Fruit fly (Drosophila melanogaster) whole organism, adult: ENCODE measurements around the gene CG9578.
"Not testable (repeated sequence)": the region's sequence is repeated elsewhere in the genome, so short reads cannot be mapped to it uniquely, and the experiment has no call there.

ENCODE experiments used
- CG11617 ChIP-seq: fragments of 200-800 bp; sonication (Bioruptor generic); optimal IDR thresholded peaks from 2 replicates; lab custom pipeline; 2017; ENCODE audit warnings: mild to moderate bottlenecking, missing biosample characterization, missing genetic modification reagents, missing genetic modification characterization
- CG12768 ChIP-seq: fragments of 200-800 bp; sonication (Bioruptor generic); optimal IDR thresholded peaks from 2 replicates; lab custom pipeline; 2017; ENCODE audit warnings: missing biosample characterization, missing genetic modification characterization, mild to moderate bottlenecking, moderate library complexity, missing genetic modification reagents
- CG14711 ChIP-seq: fragments of 200-800 bp; sonication (Bioruptor generic); optimal IDR thresholded peaks from 2 replicates; lab custom pipeline; 2018; ENCODE audit warnings: missing biosample characterization, mild to moderate bottlenecking, missing genetic modification characterization, moderate library complexity
- CG1620 ChIP-seq: fragments of 200-800 bp; sonication (Bioruptor generic); optimal IDR thresholded peaks from 2 replicates; lab custom pipeline; 2016; ENCODE audit warnings: missing biosample characterization, missing genetic modification characterization
- CG33017 ChIP-seq: fragments of 200-800 bp; sonication (Bioruptor generic); optimal IDR thresholded peaks from 2 replicates; lab custom pipeline; 2018; ENCODE audit warnings: missing biosample characterization, mild to moderate bottlenecking, missing genetic modification characterization, moderate library complexity
- CG5204 ChIP-seq: fragments of 200-800 bp; sonication (Bioruptor generic); optimal IDR thresholded peaks from 2 replicates; lab custom pipeline; 2016; ENCODE audit warnings: missing biosample characterization, missing genetic modification characterization
- CG7045 ChIP-seq: fragments of 200-800 bp; sonication (Bioruptor generic); optimal IDR thresholded peaks from 2 replicates; lab custom pipeline; 2017; ENCODE audit warnings: missing biosample characterization, mild to moderate bottlenecking, missing genetic modification characterization
- CG7101 ChIP-seq: fragments of 200-800 bp; sonication (Bioruptor generic); optimal IDR thresholded peaks from 2 replicates; lab custom pipeline; 2018; ENCODE audit warnings: missing biosample characterization, mild to moderate bottlenecking, missing genetic modification characterization, moderate library complexity
- Clk ChIP-seq: fragments of 200-800 bp; sonication (Bioruptor generic); optimal IDR thresholded peaks from 2 replicates; lab custom pipeline; 2017; ENCODE audit warnings: missing biosample characterization, missing genetic modification characterization
- Crg-1 ChIP-seq: fragments of 200-800 bp; sonication (Bioruptor generic); optimal IDR thresholded peaks from 2 replicates; lab custom pipeline; 2016; ENCODE audit warnings: missing biosample characterization, missing genetic modification characterization
- Hr96 ChIP-seq: fragments of 200-800 bp; sonication (Bioruptor generic); optimal IDR thresholded peaks from 2 replicates; lab custom pipeline; 2016; ENCODE audit warnings: missing biosample characterization, missing genetic modification characterization
- Mnt ChIP-seq: fragments of 200-800 bp; sonication (Bioruptor generic); optimal IDR thresholded peaks from 2 replicates; lab custom pipeline; 2016; ENCODE audit warnings: missing biosample characterization, mild to moderate bottlenecking, missing genetic modification characterization
- bab1 ChIP-seq: fragments of 200-800 bp; sonication (Bioruptor generic); optimal IDR thresholded peaks from 3 replicates; lab custom pipeline; 2019; ENCODE audit warnings: missing biosample characterization, mild to moderate bottlenecking, missing genetic modification characterization, moderate library complexity
- cic ChIP-seq: fragments of 200-800 bp; sonication (Bioruptor generic); optimal IDR thresholded peaks from 2 replicates; lab custom pipeline; 2017; ENCODE audit warnings: missing biosample characterization, mild to moderate bottlenecking, missing genetic modification characterization, moderate library complexity
- cnc ChIP-seq, 2 experiments: fragments of >200 bp; optimal IDR thresholded peaks; 2 replicates each; lab custom pipeline; 2017
- kay ChIP-seq: fragments of 200-800 bp; sonication (Bioruptor generic); peaks from one replicate; lab custom pipeline; 2016; ENCODE audit warnings: missing biosample characterization, missing genetic modification characterization, borderline replicate concordance
- ovo ChIP-seq: fragments of 200-800 bp; sonication (Bioruptor generic); optimal IDR thresholded peaks from 2 replicates; lab custom pipeline; 2016; ENCODE audit warnings: missing biosample characterization, missing genetic modification characterization
- pad ChIP-seq: fragments of 200-800 bp; sonication (Bioruptor generic); optimal IDR thresholded peaks from 3 replicates; lab custom pipeline; 2017; ENCODE audit warnings: missing biosample characterization, missing genetic modification characterization, mild to moderate bottlenecking, moderate library complexity, missing genetic modification reagents
- tj ChIP-seq: fragments of 200-800 bp; sonication (Bioruptor generic); optimal IDR thresholded peaks from 3 replicates; lab custom pipeline; 2017; ENCODE audit warnings: missing biosample characterization, mild to moderate bottlenecking, missing genetic modification characterization, moderate library complexity
- toe ChIP-seq: fragments of 200-800 bp; sonication (Bioruptor generic); optimal IDR thresholded peaks from 2 replicates; lab custom pipeline; 2016; ENCODE audit warnings: missing biosample characterization, missing genetic modification characterization

The CG9578 gene

DNA sequence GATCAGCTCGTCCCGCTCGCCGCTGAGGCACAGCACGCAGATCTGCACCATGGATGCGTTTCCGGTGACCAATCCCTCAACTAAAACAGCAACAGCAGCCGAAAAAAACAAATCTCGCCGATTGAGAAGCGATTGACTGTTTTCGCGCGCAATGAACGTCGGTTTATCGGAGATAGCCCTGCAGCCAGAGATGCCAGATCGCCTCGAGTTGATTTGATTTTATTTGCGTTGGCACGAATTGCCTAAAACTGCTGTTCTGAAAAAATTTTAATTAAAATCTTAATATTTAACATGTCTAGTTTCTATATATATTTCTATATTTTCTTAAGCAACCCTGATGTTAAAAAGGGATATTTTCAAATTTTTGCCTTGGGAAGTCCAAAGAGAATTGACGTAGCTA, 7.4 kb upstream of the CG9578 start:
- TF ChIP-seq CG12768, result no peak
- TF ChIP-seq cnc (optimal IDR thresholded peaks at IDR 0.05; lab: Kevin White, UChicago), result no peak
- no peak for TF ChIP-seq cic (GFP tag; lab: Kevin White, UChicago)
- no peak for TF ChIP-seq CG7101 (tag; lab: Kevin White, UChicago)
- TF ChIP-seq ovo (GFP tag; lab: Kevin White, UChicago), result no peak
- no peak for TF ChIP-seq Crg-1 (GFP tag; lab: Kevin White, UChicago)
- no peak for TF ChIP-seq kay (GFP tag; lab: Kevin White, UChicago)
- TF ChIP-seq bab1, result no peak
- TF ChIP-seq pad, result no peak
- TF ChIP-seq CG14711, result no peak
- TF ChIP-seq Mnt (GFP tag; lab: Kevin White, UChicago), result no peak
- TF ChIP-seq CG1620 (GFP tag; lab: Kevin White, UChicago), result no peak
- no peak for TF ChIP-seq CG11617
- no peak for TF ChIP-seq tj (GFP tag; lab: Kevin White, UChicago)
- TF ChIP-seq toe (GFP tag; lab: Kevin White, UChicago), result no peak

DNA sequence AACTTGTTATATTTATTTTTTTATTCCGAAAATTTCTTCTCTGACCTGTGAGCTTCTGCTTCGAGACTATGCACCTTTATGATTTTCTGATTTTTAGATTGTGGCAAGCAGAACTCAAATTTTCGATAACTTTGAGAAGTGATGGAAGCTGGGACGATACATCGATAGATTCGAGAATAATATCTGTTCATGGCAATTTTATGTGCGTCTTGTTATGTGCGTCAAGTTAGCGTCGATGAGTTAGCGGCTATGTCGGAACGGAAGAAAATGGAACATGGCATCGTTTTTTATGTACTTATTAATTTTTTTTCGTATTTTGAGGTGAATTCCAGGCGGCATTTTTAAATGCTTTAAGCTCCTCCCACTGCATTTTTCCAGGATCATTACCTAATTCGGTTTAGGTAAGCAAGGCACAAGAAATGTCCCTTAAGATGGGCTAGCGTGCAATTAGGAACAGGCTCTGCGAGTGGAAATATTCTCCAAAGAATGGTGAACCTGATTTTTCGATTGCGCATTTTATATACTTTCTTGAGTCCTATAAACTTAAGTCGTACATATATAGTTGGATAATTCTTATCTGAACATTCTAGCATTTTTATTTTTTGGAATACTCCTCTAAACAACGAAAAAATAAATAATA, 4.1 kb upstream of the CG9578 start, which contains the start of gene Phf7:
TSS of gene Phf7 (minus strand) at position 58 of the 640 bp plus-strand sequence.
- TF ChIP-seq pad (no peak), CG7101 (tag; lab: Kevin White, UChicago) (no peak), CG1620 (GFP tag; lab: Kevin White, UChicago) (no peak), cnc (optimal IDR thresholded peaks at IDR 0.05; lab: Kevin White, UChicago) (no peak), Hr96 (GFP tag; lab: Kevin White, UChicago) (no peak), Clk (GFP tag; lab: Kevin White, UChicago) (no peak), CG11617 (no peak), bab1 (no peak), Crg-1 (GFP tag; lab: Kevin White, UChicago) (no peak), CG33017 (tag; lab: Kevin White, UChicago) (no peak), CG7045 (GFP tag; lab: Kevin White, UChicago) (no peak), CG5204 (GFP tag; lab: Kevin White, UChicago) (no peak), CG14711 (no peak), Mnt (GFP tag; lab: Kevin White, UChicago) (no peak), ovo (GFP tag; lab: Kevin White, UChicago) (no peak), tj (GFP tag; lab: Kevin White, UChicago) (no peak), kay (GFP tag; lab: Kevin White, UChicago) (no peak)

DNA sequence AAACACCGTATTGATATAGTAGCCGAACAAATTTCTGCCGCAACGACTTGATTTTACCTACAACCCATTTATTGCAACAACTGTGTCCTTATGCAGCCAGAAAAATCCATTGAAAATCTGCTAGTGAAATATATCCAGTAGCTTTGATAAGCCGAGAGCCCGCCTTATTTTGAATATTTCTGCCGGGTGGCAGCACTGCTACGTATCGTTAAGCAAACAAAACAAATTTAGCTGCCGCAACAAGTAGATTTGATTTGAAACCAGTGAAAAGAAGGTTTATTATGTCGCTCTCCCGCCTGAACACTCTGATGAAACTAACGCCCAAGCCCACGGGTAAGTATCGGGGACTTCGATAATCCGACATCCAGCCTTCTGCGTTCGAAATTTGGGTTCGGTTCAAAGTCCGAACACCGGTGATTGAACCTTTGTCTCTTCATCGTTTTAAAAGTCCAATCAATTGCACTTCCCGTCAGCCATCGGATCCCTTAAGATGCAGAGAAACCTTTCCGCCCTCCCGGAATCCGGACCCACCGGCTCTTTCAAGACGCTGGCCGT, 3.5 kb upstream of the CG9578 start, which contains the start of gene CG9577:
TSS of gene CG9577 (plus strand) at position 190 of the 555 bp plus-strand sequence.
- no peak for TF ChIP-seq CG7045 (GFP tag; lab: Kevin White, UChicago)
- TF ChIP-seq CG7101 (tag; lab: Kevin White, UChicago), result no peak
- TF ChIP-seq Clk (GFP tag; lab: Kevin White, UChicago), result no peak
- no peak for TF ChIP-seq cnc (optimal IDR thresholded peaks at IDR 0.05; lab: Kevin White, UChicago)
- TF ChIP-seq Hr96 (GFP tag; lab: Kevin White, UChicago), result peak; percentile 9
- peak; percentile 47 for TF ChIP-seq CG12768
- no peak for TF ChIP-seq CG11617
- peak; percentile 9 for TF ChIP-seq bab1
- TF ChIP-seq CG14711, result no peak
- no peak for TF ChIP-seq kay (GFP tag; lab: Kevin White, UChicago)
- TF ChIP-seq pad, result no peak
- no peak for TF ChIP-seq toe (GFP tag; lab: Kevin White, UChicago)
- TF ChIP-seq ovo (GFP tag; lab: Kevin White, UChicago), result no peak
- TF ChIP-seq CG1620 (GFP tag; lab: Kevin White, UChicago), result no peak
- TF ChIP-seq Mnt (GFP tag; lab: Kevin White, UChicago), result no peak
- no peak for TF ChIP-seq Crg-1 (GFP tag; lab: Kevin White, UChicago)
- TF ChIP-seq tj (GFP tag; lab: Kevin White, UChicago), result no peak
- TF ChIP-seq CG33017 (tag; lab: Kevin White, UChicago), result no peak
- no peak for TF ChIP-seq cic (GFP tag; lab: Kevin White, UChicago)
- TF ChIP-seq CG5204 (GFP tag; lab: Kevin White, UChicago), result no peak

DNA sequence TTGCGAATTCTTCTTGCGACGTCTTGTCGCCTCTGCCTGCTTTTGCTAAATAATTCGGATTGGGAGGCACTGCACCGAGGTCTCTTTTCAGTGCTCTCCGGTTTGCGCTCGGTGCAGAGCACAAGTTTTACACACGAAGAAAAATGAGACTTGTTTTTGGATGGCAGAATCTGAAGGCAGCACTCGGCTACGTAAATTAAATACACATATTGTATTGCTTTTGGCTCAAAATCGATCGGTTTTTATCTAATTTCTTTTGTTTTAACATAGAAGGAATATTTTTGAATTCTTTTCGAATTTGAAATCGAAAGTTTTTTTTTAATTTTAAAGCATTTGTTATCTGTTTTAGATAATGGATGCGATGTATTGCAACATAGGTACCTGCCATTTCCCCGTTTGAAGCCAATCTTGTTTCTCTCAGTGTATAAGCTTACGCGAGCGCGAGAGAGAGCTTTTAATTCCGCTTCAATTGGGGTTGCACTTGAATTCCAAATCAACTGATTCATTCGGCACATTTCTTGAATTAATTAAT, 3.5 kb downstream of the CG9578 start, which contains the start of gene AnxB10:
TSS of gene AnxB10 (minus strand) at position 51 of the 532 bp plus-strand sequence.
- peak; percentile 87 for TF ChIP-seq CG14711
- TF ChIP-seq pad, result peak; percentile 86
- TF ChIP-seq CG7101 (tag; lab: Kevin White, UChicago), result peak; percentile 91
- TF ChIP-seq kay (GFP tag; lab: Kevin White, UChicago), result peak; percentile 89
- peak; percentile 93 for TF ChIP-seq CG7045 (GFP tag; lab: Kevin White, UChicago)
- TF ChIP-seq Hr96 (GFP tag; lab: Kevin White, UChicago), result peak; percentile 95
- peak; percentile 72 for TF ChIP-seq Mnt (GFP tag; lab: Kevin White, UChicago)
- peak; percentile 92 for TF ChIP-seq CG5204 (GFP tag; lab: Kevin White, UChicago)
- TF ChIP-seq cnc (optimal IDR thresholded peaks at IDR 0.05; lab: Kevin White, UChicago), result no peak
- peak; percentile 64 for TF ChIP-seq cic (GFP tag; lab: Kevin White, UChicago)
- TF ChIP-seq Clk (GFP tag; lab: Kevin White, UChicago), result peak; percentile 64
- TF ChIP-seq CG12768, result peak; percentile 89
- peak; percentile 89 for TF ChIP-seq toe (GFP tag; lab: Kevin White, UChicago)
- peak; percentile 90 for TF ChIP-seq CG1620 (GFP tag; lab: Kevin White, UChicago)
- TF ChIP-seq CG11617, result peak; percentile 96
- peak; percentile 92 for TF ChIP-seq Crg-1 (GFP tag; lab: Kevin White, UChicago)
- peak; percentile 90 for TF ChIP-seq ovo (GFP tag; lab: Kevin White, UChicago)
- peak; percentile 79 for TF ChIP-seq tj (GFP tag; lab: Kevin White, UChicago)
- TF ChIP-seq CG33017 (tag; lab: Kevin White, UChicago), result peak; percentile 85
- peak; percentile 96 for TF ChIP-seq bab1

DNA sequence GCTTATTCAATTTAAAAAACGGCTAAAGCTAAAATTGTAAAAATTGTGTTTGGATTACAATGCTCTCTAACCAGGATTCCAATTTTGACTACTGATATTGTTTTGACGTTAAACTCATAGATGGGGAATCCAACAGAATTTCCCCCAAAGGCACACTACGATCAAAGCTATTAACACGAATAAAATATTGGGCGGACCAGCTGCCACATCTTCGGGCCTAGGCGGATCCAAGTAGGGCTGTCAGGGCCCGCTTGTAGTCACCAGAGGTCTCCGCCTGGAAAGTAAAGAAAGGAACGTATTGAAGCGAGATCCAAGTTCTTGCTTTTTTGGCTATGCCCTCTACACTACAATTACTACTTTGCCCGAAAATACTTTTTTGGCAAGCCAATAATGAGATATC, 8.5 kb downstream of the CG9578 start, which contains the start of gene Sdic1:
TSS of gene Sdic1 (minus strand) at position 101 of the 400 bp plus-strand sequence.
- TF ChIP-seq cic, CG5204, ovo (GFP tag; lab: Kevin White, UChicago): not testable (repeated sequence)
